Worm (Caenorhabditis elegans) whole organism, early embryonic: Measurements from ENCODE around the gene ril-2.

Source experiments
- F13C5.2 ChIP-seq: sonication (generic microtip); optimal IDR thresholded peaks from 2 replicates; lab custom pipeline; 2017; ENCODE audit warnings: mild to moderate bottlenecking, missing genetic modification characterization, inconsistent platforms, missing compliant biosample characterization
- ceh-36 ChIP-seq: sonication (generic microtip); optimal IDR thresholded peaks from 2 replicates; lab custom pipeline; 2016; ENCODE audit warnings: missing genetic modification characterization, inconsistent platforms, missing compliant biosample characterization

DNA sequence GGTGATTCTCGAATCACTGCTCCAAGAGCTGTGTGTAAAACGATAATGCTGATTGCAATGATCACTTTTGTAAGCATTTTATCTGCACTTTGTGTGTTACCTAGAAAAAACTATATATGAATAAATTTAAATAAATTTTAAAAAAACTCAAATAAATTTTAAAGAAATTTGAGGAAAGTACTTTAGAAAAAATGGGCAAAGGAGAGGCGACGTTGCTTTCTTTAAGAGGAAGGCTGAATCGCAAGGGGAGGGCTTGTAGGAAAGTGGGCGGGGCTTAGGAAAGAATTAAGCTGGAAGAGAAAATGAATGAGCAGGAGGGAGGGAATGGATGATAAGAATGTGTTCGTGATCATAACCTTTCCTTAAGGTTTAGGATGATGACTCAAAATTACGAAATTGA, 31.1 kb downstream of the ril-2 start, which contains the start of gene E02A10.4:
- no peak for TF ChIP-seq ceh-36 (tag; lab: Kevin White, UChicago)
- TF ChIP-seq F13C5.2 (tag; lab: Kevin White, UChicago): no peak
